Worm (Caenorhabditis elegans): Measurements from ENCODE around the gene noah-2.

The noah-2 gene

DNA sequence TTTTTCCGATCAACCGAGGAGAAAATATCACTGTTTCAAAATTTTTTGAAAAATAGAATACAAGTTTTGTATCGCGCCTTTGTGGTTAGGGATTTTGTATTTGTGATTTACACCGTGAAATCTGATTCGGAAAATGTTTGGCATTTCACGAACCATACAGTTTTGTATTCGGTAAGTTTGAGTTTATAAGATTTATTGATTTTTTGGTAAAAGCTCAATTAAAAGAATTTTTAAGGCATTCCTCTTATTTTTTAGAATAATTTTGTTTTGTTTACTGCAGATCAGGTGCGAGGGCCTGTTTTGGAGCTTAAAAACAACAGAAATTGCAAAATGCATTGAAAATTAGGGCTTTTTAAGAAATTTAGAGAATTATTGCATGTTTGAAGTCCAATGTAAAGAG lies 42.3 kb downstream of the noah-2 start:
- no peak for TF ChIP-seq hmg-11 (tag; optimal IDR thresholded peaks at IDR 0.05)
- TF ChIP-seq nhr-23 (tag; optimal IDR thresholded peaks at IDR 0.05) = no peak
- TF ChIP-seq zag-1 (tag; optimal IDR thresholded peaks at IDR 0.05) = no peak
- no peak for TF ChIP-seq lsy-12 (tag; optimal IDR thresholded peaks at IDR 0.05)
- no peak for TF ChIP-seq ztf-4 (tag; optimal IDR thresholded peaks at IDR 0.05)
- no peak for TF ChIP-seq ama-1 (optimal IDR thresholded peaks at IDR 0.05)
- no peak for TF ChIP-seq ceh-16 (tag; optimal IDR thresholded peaks at IDR 0.05)
- no peak for TF ChIP-seq elt-1 (tag; optimal IDR thresholded peaks at IDR 0.05)
- no peak for TF ChIP-seq mml-1 (tag; optimal IDR thresholded peaks at IDR 0.05)
- TF ChIP-seq fkh-10 (GFP tag; optimal IDR thresholded peaks at IDR 0.05) = no peak
- TF ChIP-seq eor-1 (tag; optimal IDR thresholded peaks at IDR 0.05) = no peak
- TF ChIP-seq pqm-1 (tag; optimal IDR thresholded peaks at IDR 0.05) = no peak
- no peak for TF ChIP-seq ceh-82 (tag; optimal IDR thresholded peaks at IDR 0.05)
- TF ChIP-seq nhr-12 (tag; optimal IDR thresholded peaks at IDR 0.05) = no peak
- TF ChIP-seq ceh-28 (tag; optimal IDR thresholded peaks at IDR 0.05) = no peak
- TF ChIP-seq jun-1 (tag; optimal IDR thresholded peaks at IDR 0.05) = no peak
- no peak for TF ChIP-seq nhr-28 (tag; optimal IDR thresholded peaks at IDR 0.05)

DNA sequence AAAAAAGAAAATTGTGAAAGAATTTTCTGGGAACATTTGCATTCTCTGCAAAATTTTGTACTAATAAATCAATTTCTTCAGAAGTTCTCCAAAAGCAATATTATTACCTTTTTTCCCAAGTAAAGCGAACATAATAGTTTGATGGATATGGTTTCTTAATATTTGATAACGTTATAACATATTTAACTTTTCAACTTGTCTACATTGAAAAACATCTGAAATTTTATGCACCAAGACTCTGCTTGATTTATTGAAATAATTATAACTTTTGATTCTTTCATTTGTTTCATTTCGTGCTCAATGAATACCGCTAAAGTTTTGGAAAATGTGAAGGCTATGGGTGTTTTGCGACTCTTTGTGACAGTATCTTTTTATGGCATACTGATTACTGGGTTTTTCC lies 46.0 kb downstream of the noah-2 start, which contains the start of gene srz-31:
Gene srz-31, plus strand, starts transcription at position 301 of the 400 bp plus-strand sequence.
- TF ChIP-seq elt-1 (tag; optimal IDR thresholded peaks at IDR 0.05) (no peak), lin-39 (tag; optimal IDR thresholded peaks at IDR 0.05) (no peak), unc-39 (tag; optimal IDR thresholded peaks at IDR 0.05) (no peak)

- TF ChIP-seq nhr-11 (tag; optimal IDR thresholded peaks at IDR 0.05) = no peak
- TF ChIP-seq unc-62 (GFP tag; optimal IDR thresholded peaks at IDR 0.05) = no peak
- no peak for TF ChIP-seq nhr-77 (tag; optimal IDR thresholded peaks at IDR 0.05)
These were observed 52.0 kb downstream of the noah-2 start for ce11 chrIV:14143042-14143441.

ce11 chrIV:14145594-14145993 lies 54.5 kb downstream of the noah-2 start, which contains the start of gene oac-37:
Gene oac-37 (plus strand): TSS chrIV:14145894.
- TF ChIP-seq tbx-2 (tag; optimal IDR thresholded peaks at IDR 0.05) (no peak), daf-12 (tag; optimal IDR thresholded peaks at IDR 0.05) (no peak)
